Fruit fly (Drosophila melanogaster): ENCODE measurements around the gene CG45095.

The CG45095 gene

dm6 chr3R:25069569-25069968 is 32.8 kb upstream of the CG45095 start, which contains the start of the genes Stt3B and CG11839 (continued):
- TF ChIP-seq CG9797 (GFP tag; optimal IDR thresholded peaks at IDR 0.05), result peak; percentile 39
- peak; percentile 10 for TF ChIP-seq Neu2 (GFP tag; optimal IDR thresholded peaks at IDR 0.05; ENCODE audit: borderline replicate concordance)
- TF ChIP-seq CG12236 (GFP tag; optimal IDR thresholded peaks at IDR 0.05), result peak; percentile 46
- TF ChIP-seq Rfx (GFP tag; IDR thresholded peaks at IDR 0.05), result peak; percentile 82; the same call in 1 of the 2 replicates
- TF ChIP-seq CG42726 (GFP tag; IDR thresholded peaks at IDR 0.05; ENCODE audit: partially characterized antibody), result peak; percentile 89; the same call in 1 of the 2 replicates
- no peak for TF ChIP-seq TFAM (GFP tag; optimal IDR thresholded peaks at IDR 0.05)
- no peak for TF ChIP-seq CG10543 (GFP tag; optimal IDR thresholded peaks at IDR 0.05)
- TF ChIP-seq Hmx (GFP tag; optimal IDR thresholded peaks at IDR 0.05), result peak; percentile 6
- TF ChIP-seq trem (tag; optimal IDR thresholded peaks at IDR 0.05), result peak; percentile 100
- no peak for TF ChIP-seq oc (tag; optimal IDR thresholded peaks at IDR 0.05)
- no peak for TF ChIP-seq Dfd (GFP tag; optimal IDR thresholded peaks at IDR 0.05)
- TF ChIP-seq Antp (GFP tag; optimal IDR thresholded peaks at IDR 0.05), result peak; percentile 76
- no peak for TF ChIP-seq bcd (GFP tag; optimal IDR thresholded peaks at IDR 0.05)
- peak; percentile 85 for TF ChIP-seq pzg (GFP tag; optimal IDR thresholded peaks at IDR 0.05)
- TF ChIP-seq Taf1 (GFP tag; IDR thresholded peaks at IDR 0.05), result peak; percentile 65; the same call in 1 of the 2 replicates
- TF ChIP-seq zfh2 (GFP tag; optimal IDR thresholded peaks at IDR 0.05), result peak; percentile 92
- peak; percentile 70 for TF ChIP-seq CG15514 (GFP tag; optimal IDR thresholded peaks at IDR 0.05)
- TF ChIP-seq Dip2 (GFP tag; IDR thresholded peaks at IDR 0.05), result no peak
- TF ChIP-seq CG2889 (GFP tag; IDR thresholded peaks at IDR 0.05), result peak; percentile 17; the same call in 1 of the 3 replicates
- peak; percentile 96 for TF ChIP-seq CG13287 (GFP tag; IDR thresholded peaks at IDR 0.05; ENCODE audit: partially characterized antibody)
- peak; percentile 89 for TF ChIP-seq Dref (GFP tag; IDR thresholded peaks at IDR 0.05)
- TF ChIP-seq CG15696 (tag; optimal IDR thresholded peaks at IDR 0.05), result peak; percentile 58
- no peak for TF ChIP-seq Lpt (GFP tag; optimal IDR thresholded peaks at IDR 0.05)
- no peak for TF ChIP-seq CG13123 (GFP tag; optimal IDR thresholded peaks at IDR 0.05)
- peak; percentile 59 for TF ChIP-seq ERR (GFP tag; optimal IDR thresholded peaks at IDR 0.05)
- no peak for TF ChIP-seq CG2875 (GFP tag; optimal IDR thresholded peaks at IDR 0.05)
- peak; percentile 62 for TF ChIP-seq her (GFP tag; optimal IDR thresholded peaks at IDR 0.05)
- no peak for TF ChIP-seq CG17612 (GFP tag; IDR thresholded peaks at IDR 0.05)
- TF ChIP-seq ham (GFP tag; IDR thresholded peaks at IDR 0.05), result no peak
- no peak for TF ChIP-seq gsb (GFP tag; IDR thresholded peaks at IDR 0.05)
- no peak for TF ChIP-seq CG10366 (GFP tag; IDR thresholded peaks at IDR 0.05)
- TF ChIP-seq CG14965 (GFP tag; optimal IDR thresholded peaks at IDR 0.05; ENCODE audit: borderline replicate concordance), result no peak
- peak; percentile 57 for TF ChIP-seq twi (tag; optimal IDR thresholded peaks at IDR 0.05)
- TF ChIP-seq MESR4 (GFP tag; optimal IDR thresholded peaks at IDR 0.05), result peak; percentile 46
- no peak for TF ChIP-seq crol (GFP tag; IDR thresholded peaks at IDR 0.05)
- peak; percentile 74 for TF ChIP-seq CG13775 (GFP tag; optimal IDR thresholded peaks at IDR 0.05)
- TF ChIP-seq Nf-YB (GFP tag; optimal IDR thresholded peaks at IDR 0.05), result peak; percentile 37
- TF ChIP-seq ato (GFP tag; IDR thresholded peaks at IDR 0.05; ENCODE audit: partially characterized antibody), result peak; percentile 69
- TF ChIP-seq pfk (GFP tag; optimal IDR thresholded peaks at IDR 0.05), result peak; percentile 76
- TF ChIP-seq slou (GFP tag; optimal IDR thresholded peaks at IDR 0.05), result peak; percentile 48
- TF ChIP-seq Kr (GFP tag; optimal IDR thresholded peaks at IDR 0.05), result no peak
- TF ChIP-seq bab2 (GFP tag; optimal IDR thresholded peaks at IDR 0.05), result peak; percentile 72
- peak; percentile 89 for TF ChIP-seq CG2129 (GFP tag; IDR thresholded peaks at IDR 0.05; ENCODE audit: partially characterized antibody)
- TF ChIP-seq CG4360 (GFP tag; IDR thresholded peaks at IDR 0.05), result no peak
- peak; percentile 28 for TF ChIP-seq CG8388 (GFP tag; optimal IDR thresholded peaks at IDR 0.05)
- TF ChIP-seq CG1602 (GFP tag; optimal IDR thresholded peaks at IDR 0.05), result peak; percentile 69
- peak; percentile 69 for TF ChIP-seq CG33213 (GFP tag; optimal IDR thresholded peaks at IDR 0.05)
- no peak for TF ChIP-seq CG11696 (GFP tag; IDR thresholded peaks at IDR 0.05)
- no peak for TF ChIP-seq C15 (GFP tag; IDR thresholded peaks at IDR 0.05)
- no peak for TF ChIP-seq pros (GFP tag; optimal IDR thresholded peaks at IDR 0.05)
- TF ChIP-seq CG3407 (GFP tag; optimal IDR thresholded peaks at IDR 0.05), result peak; percentile 6

Data from whole organism, embryonic.